Fruit fly (Drosophila melanogaster) whole organism, embryonic: ENCODE data around the gene CG46462.

Source experiments
- Aef1 ChIP-seq: fragments of 200-800 bp; sonication (Bioruptor generic); IDR thresholded peaks from 3 replicates; pipeline ENCODE4 v1.3.6; 2022; ENCODE audit warnings: missing biosample characterization, missing genetic modification characterization
- Antp ChIP-seq: fragments of 200-800 bp; sonication (Bioruptor generic); optimal IDR thresholded peaks from 3 replicates; lab custom pipeline; 2016; ENCODE audit warnings: missing biosample characterization, missing genetic modification characterization
- BEAF-32 ChIP-seq: fragments of 200-800 bp; sonication (Bioruptor generic); optimal IDR thresholded peaks from 3 replicates; lab custom pipeline; 2017; ENCODE audit warnings: missing biosample characterization, missing genetic modification characterization, mild to moderate bottlenecking, moderate library complexity, missing genetic modification reagents
- CG10543 ChIP-seq: fragments of 200-800 bp; sonication (Bioruptor generic); optimal IDR thresholded peaks from 3 replicates; lab custom pipeline; 2017; ENCODE audit warnings: missing biosample characterization, mild to moderate bottlenecking, missing genetic modification characterization, moderate library complexity
- CG11398 ChIP-seq: fragments of 200-800 bp; sonication (Bioruptor generic); optimal IDR thresholded peaks from 2 replicates; lab custom pipeline; 2016; ENCODE audit warnings: missing biosample characterization, missing genetic modification characterization
- CG11695 ChIP-seq: fragments of 200-800 bp; sonication (Bioruptor generic); IDR thresholded peaks from 3 replicates; pipeline ENCODE4 v1.3.6; 2022; ENCODE audit warnings: missing biosample characterization, missing genetic modification characterization
- CG12744 ChIP-seq: fragments of 200-800 bp; sonication (Bioruptor generic); optimal IDR thresholded peaks from 2 replicates; lab custom pipeline; 2016; ENCODE audit warnings: missing biosample characterization, missing genetic modification characterization
- CG12942 ChIP-seq: fragments of 200-800 bp; sonication (Bioruptor generic); optimal IDR thresholded peaks from 3 replicates; lab custom pipeline; 2016; ENCODE audit warnings: missing biosample characterization, missing genetic modification characterization
- CG13287 ChIP-seq: fragments of 200-800 bp; sonication (Bioruptor generic); IDR thresholded peaks from 2 replicates; pipeline ENCODE4 v1.3.6; 2022; ENCODE audit warnings: missing biosample characterization, missing genetic modification characterization; ENCODE audit not compliant: partially characterized antibody
- CG14014 ChIP-seq: fragments of 200-800 bp; sonication (Bioruptor generic); IDR thresholded peaks from 2 replicates; pipeline ENCODE4 v1.3.6; 2022; ENCODE audit warnings: missing biosample characterization, missing genetic modification characterization
- CG14860 ChIP-seq: fragments of 200-800 bp; sonication (Bioruptor generic); IDR thresholded peaks from 3 replicates; pipeline ENCODE4 v1.3.6; 2022; ENCODE audit warnings: missing biosample characterization, missing genetic modification characterization; ENCODE audit not compliant: partially characterized antibody
- CG1603 ChIP-seq: fragments of 200-800 bp; sonication (Bioruptor generic); optimal IDR thresholded peaks from 2 replicates; lab custom pipeline; 2019; ENCODE audit warnings: missing biosample characterization, mild to moderate bottlenecking, missing genetic modification characterization, moderate library complexity
- CG16815 ChIP-seq: fragments of 200-800 bp; sonication (Bioruptor generic); optimal IDR thresholded peaks from 3 replicates; lab custom pipeline; 2017; ENCODE audit warnings: missing biosample characterization, mild to moderate bottlenecking, missing genetic modification characterization
- CG1792 ChIP-seq: fragments of 200-800 bp; sonication (Bioruptor generic); optimal IDR thresholded peaks from 2 replicates; lab custom pipeline; 2016; ENCODE audit warnings: missing biosample characterization, missing genetic modification characterization
- CG3281 ChIP-seq: fragments of 200-800 bp; sonication (Bioruptor generic); optimal IDR thresholded peaks from 3 replicates; lab custom pipeline; 2017; ENCODE audit warnings: missing biosample characterization, mild to moderate bottlenecking, missing genetic modification characterization
- CG3726 ChIP-seq: fragments of 200-800 bp; sonication (Bioruptor generic); IDR thresholded peaks from 3 replicates; pipeline ENCODE4, ENCODE4 v1.3.6; 2022; ENCODE audit warnings: missing biosample characterization, missing genetic modification characterization
- CG4617 ChIP-seq: fragments of 200-800 bp; sonication (Bioruptor generic); optimal IDR thresholded peaks from 3 replicates; lab custom pipeline; 2016; ENCODE audit warnings: missing biosample characterization, missing genetic modification characterization, borderline replicate concordance
- CG6175 ChIP-seq: fragments of 200-800 bp; sonication (Bioruptor generic); IDR thresholded peaks from 3 replicates; pipeline ENCODE4 v1.3.6; 2022; ENCODE audit warnings: missing biosample characterization, missing genetic modification characterization
- CG6689 ChIP-seq: fragments of 200-800 bp; sonication (Bioruptor generic); IDR thresholded peaks from 2 replicates; pipeline ENCODE4 v1.3.6; 2022; ENCODE audit warnings: missing biosample characterization, missing genetic modification characterization
- CG7556 ChIP-seq: fragments of 200-800 bp; sonication (Bioruptor generic); optimal IDR thresholded peaks from 2 replicates; lab custom pipeline; 2017; ENCODE audit warnings: missing biosample characterization, mild to moderate bottlenecking, missing genetic modification characterization
- CG8359 ChIP-seq: fragments of 200-800 bp; sonication (Bioruptor generic); optimal IDR thresholded peaks from 2 replicates; lab custom pipeline; 2017; ENCODE audit warnings: missing biosample characterization, mild to moderate bottlenecking, missing genetic modification characterization, borderline replicate concordance
- CG9727 ChIP-seq: fragments of 200-800 bp; sonication (Bioruptor generic); optimal IDR thresholded peaks from 3 replicates; lab custom pipeline; 2017; ENCODE audit warnings: missing biosample characterization, mild to moderate bottlenecking, missing genetic modification characterization
- CG9797 ChIP-seq: fragments of 200-800 bp; sonication (Bioruptor generic); optimal IDR thresholded peaks from 3 replicates; lab custom pipeline; 2018; ENCODE audit warnings: missing biosample characterization, mild to moderate bottlenecking, missing genetic modification characterization
- CG9876 ChIP-seq: fragments of 200-800 bp; sonication (Bioruptor generic); optimal IDR thresholded peaks from 2 replicates; lab custom pipeline; 2016; ENCODE audit warnings: missing biosample characterization, missing genetic modification characterization
- CrebB ChIP-seq: fragments of 200-800 bp; sonication (Bioruptor generic); optimal IDR thresholded peaks from 3 replicates; lab custom pipeline; 2018; ENCODE audit warnings: missing biosample characterization, mild to moderate bottlenecking, missing genetic modification characterization
- Eip74EF ChIP-seq, 2 experiments: fragments of 200-800 bp in 1 of 2; fragments of >200 bp in 1 of 2; sonication (Bioruptor generic) in 1 of 2; optimal IDR thresholded peaks; 2 replicates each; lab custom pipeline; 2017 to 2019; ENCODE audit warnings: missing biosample characterization in 2 of 2, missing genetic modification characterization in 2 of 2, mild to moderate bottlenecking in 1 of 2, moderate library complexity in 1 of 2
- GATAe ChIP-seq: fragments of 200-800 bp; sonication (Bioruptor generic); conservative IDR thresholded peaks from 2 replicates; pipeline ENCODE4 v1.3.6; 2022; ENCODE audit warnings: missing biosample characterization, missing genetic modification characterization
- Jarid2 ChIP-seq: fragments of 200-800 bp; sonication (Bioruptor generic); optimal IDR thresholded peaks from 3 replicates; lab custom pipeline; 2017; ENCODE audit warnings: mild to moderate bottlenecking, missing biosample characterization, missing genetic modification reagents, missing genetic modification characterization
- MBD-R2 ChIP-seq: fragments of 200-800 bp; sonication (Bioruptor generic); IDR thresholded peaks from 2 replicates; pipeline ENCODE4 v1.3.6; 2022; ENCODE audit warnings: missing biosample characterization, missing genetic modification characterization
- Meics ChIP-seq: fragments of 200-800 bp; sonication (Bioruptor generic); optimal IDR thresholded peaks from 2 replicates; lab custom pipeline; 2017; ENCODE audit warnings: missing biosample characterization, mild to moderate bottlenecking, missing genetic modification characterization
- NFAT ChIP-seq: fragments of 200-800 bp; sonication (Bioruptor generic); IDR thresholded peaks from 2 replicates; pipeline ENCODE4 v1.3.6; 2022; ENCODE audit warnings: missing biosample characterization, missing genetic modification characterization
- Neu2 ChIP-seq: fragments of 200-800 bp; sonication (Bioruptor generic); optimal IDR thresholded peaks from 3 replicates; lab custom pipeline; 2016; ENCODE audit warnings: missing biosample characterization, missing genetic modification characterization, borderline replicate concordance
- Nf-YA ChIP-seq: fragments of 200-800 bp; sonication (Bioruptor generic); IDR thresholded peaks from 2 replicates; pipeline ENCODE4 v1.3.6; 2022; ENCODE audit warnings: missing biosample characterization, missing genetic modification characterization
- Nf-YB ChIP-seq: fragments of 200-800 bp; sonication (Bioruptor generic); optimal IDR thresholded peaks from 3 replicates; lab custom pipeline; 2019; ENCODE audit warnings: missing biosample characterization, mild to moderate bottlenecking, missing genetic modification characterization, moderate library complexity
- Scr ChIP-seq: fragments of 200-800 bp; sonication (Bioruptor generic); IDR thresholded peaks from 2 replicates; pipeline ENCODE4 v1.3.6; 2022; ENCODE audit warnings: missing biosample characterization, missing genetic modification characterization; ENCODE audit not compliant: partially characterized antibody
- Usf ChIP-seq: fragments of 200-800 bp; sonication (Bioruptor generic); optimal IDR thresholded peaks from 2 replicates; lab custom pipeline; 2017; ENCODE audit warnings: missing genotype, missing biosample characterization, missing genetic modification characterization
- ac ChIP-seq: fragments of 200-800 bp; sonication (Bioruptor generic); optimal IDR thresholded peaks from 3 replicates; lab custom pipeline; 2017; ENCODE audit warnings: missing biosample characterization, mild to moderate bottlenecking, missing genetic modification characterization
- chm ChIP-seq: fragments of 200-800 bp; sonication (Bioruptor generic); IDR thresholded peaks from 2 replicates; pipeline ENCODE4 v1.3.6; 2022; ENCODE audit warnings: missing biosample characterization, missing genetic modification characterization
- exex ChIP-seq: fragments of 200-800 bp; sonication (Bioruptor generic); optimal IDR thresholded peaks from 4 replicates; lab custom pipeline; 2018; ENCODE audit warnings: missing biosample characterization, mild to moderate bottlenecking, missing genetic modification characterization, moderate library complexity
- gsb-n ChIP-seq: fragments of 200-800 bp; sonication (Bioruptor generic); optimal IDR thresholded peaks from 3 replicates; lab custom pipeline; 2018; ENCODE audit warnings: missing biosample characterization, mild to moderate bottlenecking, missing genetic modification characterization
- inv ChIP-seq: fragments of 200-800 bp; sonication (Bioruptor generic); IDR thresholded peaks from 2 replicates; pipeline ENCODE4 v1.3.6; 2022; ENCODE audit warnings: missing biosample characterization, missing genetic modification characterization; ENCODE audit not compliant: partially characterized antibody
- nerfin-1 ChIP-seq: fragments of 200-800 bp; sonication (Bioruptor generic); optimal IDR thresholded peaks from 3 replicates; lab custom pipeline; 2019; ENCODE audit warnings: missing biosample characterization, mild to moderate bottlenecking, missing genetic modification characterization, moderate library complexity
- pfk ChIP-seq: fragments of 200-800 bp; sonication (Bioruptor generic); optimal IDR thresholded peaks from 2 replicates; lab custom pipeline; 2018; ENCODE audit warnings: missing biosample characterization, mild to moderate bottlenecking, missing genetic modification characterization, moderate library complexity
- repo ChIP-seq: fragments of 200-800 bp; sonication (Bioruptor generic); optimal IDR thresholded peaks from 2 replicates; lab custom pipeline; 2016; ENCODE audit warnings: missing biosample characterization, missing genetic modification characterization
- row ChIP-seq: fragments of 200-800 bp; sonication (Bioruptor generic); IDR thresholded peaks from 3 replicates; pipeline ENCODE4 v1.3.6; 2022; ENCODE audit warnings: missing biosample characterization, missing genetic modification characterization
- shn ChIP-seq: fragments of 200-800 bp; sonication (Bioruptor generic); optimal IDR thresholded peaks from 3 replicates; lab custom pipeline; 2016; ENCODE audit warnings: missing biosample characterization, missing genetic modification characterization
- slbo ChIP-seq: fragments of 200-800 bp; sonication (Bioruptor generic); IDR thresholded peaks from 2 replicates; pipeline ENCODE4 v1.3.6; 2022; ENCODE audit warnings: missing biosample characterization, missing genetic modification characterization
- tgo ChIP-seq: fragments of 200-800 bp; sonication (Bioruptor generic); IDR thresholded peaks from 3 replicates; pipeline ENCODE4 v1.3.6; 2022; ENCODE audit warnings: missing biosample characterization, missing genetic modification characterization
- z ChIP-seq: fragments of 200-800 bp; sonication (Bioruptor generic); IDR thresholded peaks from 3 replicates; pipeline ENCODE4 v1.3.6; 2022; ENCODE audit warnings: missing biosample characterization, missing genetic modification characterization

The CG46462 gene

DNA sequence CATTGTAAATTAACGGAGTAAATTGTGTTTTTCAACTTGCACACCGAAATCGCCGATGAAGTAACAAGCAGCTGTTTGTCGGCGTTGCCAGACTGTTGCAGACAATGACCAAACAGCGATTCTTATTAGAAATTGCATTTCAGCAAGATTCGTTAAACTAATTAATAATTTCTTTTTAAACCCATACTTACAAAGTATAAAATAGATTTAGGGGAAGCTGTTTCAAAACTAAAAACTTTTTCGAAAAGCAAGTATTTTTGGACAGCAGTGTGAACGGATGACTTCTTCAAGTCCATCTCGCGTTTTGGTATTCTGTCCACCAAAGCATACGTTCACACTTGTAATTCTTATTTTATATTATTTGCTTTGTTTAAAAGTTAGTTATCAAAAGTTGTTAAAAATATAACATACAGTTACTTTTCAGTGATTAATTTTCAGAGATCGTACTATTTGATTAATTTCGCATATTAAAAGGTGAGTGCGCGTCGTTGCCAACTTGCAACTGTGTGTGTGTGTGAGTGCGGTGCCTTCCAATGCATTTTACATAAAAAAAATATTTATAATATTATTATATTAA, 3.0 kb upstream of the CG46462 start, which contains the start of the genes CG8004 and RhoGDI (continued):
- no peak for TF ChIP-seq exex (tag; lab: Kevin White, UChicago)
- TF ChIP-seq CG9727 (GFP tag; lab: Kevin White, UChicago): peak; percentile 55
- no peak for TF ChIP-seq inv
- TF ChIP-seq GATAe (GFP tag; lab: Robert Waterston, UW): no peak
- TF ChIP-seq MBD-R2 (GFP tag; lab: Robert Waterston, UW): peak; percentile 85
- TF ChIP-seq Usf (GFP tag; lab: Kevin White, UChicago): no peak
- TF ChIP-seq CG8359 (GFP tag; lab: Kevin White, UChicago): peak; percentile 10
- TF ChIP-seq Nf-YB: peak; percentile 15
- TF ChIP-seq Aef1: no peak
- no peak for TF ChIP-seq nerfin-1 (tag; lab: Kevin White, UChicago)
- peak; percentile 60; the same call in 1 of the 2 replicates for TF ChIP-seq CG13287 (GFP tag; lab: Robert Waterston, UW)
- peak; percentile 35; the same call in 1 of the 2 replicates for TF ChIP-seq NFAT (GFP tag; lab: Robert Waterston, UW)
- peak; percentile 81 for TF ChIP-seq row (GFP tag; lab: Robert Waterston, UW)
- TF ChIP-seq CG16815 (GFP tag; lab: Kevin White, UChicago): no peak
- peak; percentile 7 for TF ChIP-seq CG10543
- peak; percentile 42 for TF ChIP-seq CG1792 (GFP tag; lab: Kevin White, UChicago)
- peak; percentile 14 for TF ChIP-seq CG7556 (GFP tag; lab: Kevin White, UChicago)
- peak; percentile 59; the same call in 2 of the 3 replicates for TF ChIP-seq tgo (GFP tag; lab: Robert Waterston, UW)
- peak; percentile 27; the same call in 1 of the 3 replicates for TF ChIP-seq CG11695 (GFP tag; lab: Robert Waterston, UW)
- TF ChIP-seq CG9876 (GFP tag; lab: Kevin White, UChicago): peak; percentile 14
- TF ChIP-seq z (GFP tag; lab: Robert Waterston, UW): no peak
- TF ChIP-seq Nf-YA: no peak
- TF ChIP-seq slbo (GFP tag; lab: Robert Waterston, UW): peak; percentile 77
- TF ChIP-seq CG11398: peak; percentile 44
- no peak for TF ChIP-seq ac (GFP tag; lab: Kevin White, UChicago)
- 0 out of 3 replicates have a peak, but pooled peaks have one; percentile 42 for TF ChIP-seq CG3726 (GFP tag; lab: Robert Waterston, UW)
- TF ChIP-seq CG12942: peak; percentile 9
- TF ChIP-seq Eip74EF (GFP tag; optimal IDR thresholded peaks at IDR 0.05; lab: Kevin White, UChicago): peak in 1 of 2 experiments; percentile 24
- peak; percentile 49 for TF ChIP-seq Meics (GFP tag; lab: Kevin White, UChicago)
- TF ChIP-seq CG3281 (GFP tag; lab: Kevin White, UChicago): peak; percentile 48
- no peak for TF ChIP-seq CG14860 (GFP tag; lab: Robert Waterston, UW)
- peak; percentile 63 for TF ChIP-seq shn (GFP tag; lab: Kevin White, UChicago)
- TF ChIP-seq Antp (GFP tag; lab: Kevin White, UChicago): peak; percentile 61
- TF ChIP-seq CG1603 (tag; lab: Kevin White, UChicago): peak; percentile 73
- TF ChIP-seq pfk: no peak
- TF ChIP-seq CG12744 (GFP tag; lab: Kevin White, UChicago): peak; percentile 54
- peak; percentile 22; the same call in 1 of the 2 replicates for TF ChIP-seq chm (GFP tag; lab: Robert Waterston, UW)
- TF ChIP-seq BEAF-32 (GFP tag; lab: Kevin White, UChicago): peak; percentile 53
- TF ChIP-seq CG9797 (GFP tag; lab: Kevin White, UChicago): peak; percentile 86
- peak; percentile 56; the same call in 1 of the 2 replicates for TF ChIP-seq CG6689 (GFP tag; lab: Robert Waterston, UW)
- TF ChIP-seq CrebB (tag; lab: Kevin White, UChicago): peak; percentile 4
- TF ChIP-seq CG4617 (GFP tag; lab: Kevin White, UChicago): peak; percentile 96
- TF ChIP-seq CG6175 (GFP tag; lab: Robert Waterston, UW): no peak
- no peak for TF ChIP-seq Jarid2 (GFP tag; lab: Kevin White, UChicago)
- TF ChIP-seq Neu2: no peak
- TF ChIP-seq CG14014: peak; percentile 59
- peak; percentile 25; the same call in 1 of the 2 replicates for TF ChIP-seq Scr
- TF ChIP-seq repo (GFP tag; lab: Kevin White, UChicago): peak; percentile 28
- TF ChIP-seq gsb-n (tag; lab: Kevin White, UChicago): no peak
